Fruit fly (Drosophila melanogaster) whole organism, embryonic: Measurements from ENCODE around the gene CG3513.

ENCODE experiments used
- Abd-B ChIP-seq: fragments of 200-800 bp; sonication (Bioruptor generic); optimal IDR thresholded peaks from 2 replicates; lab custom pipeline; 2018; ENCODE audit warnings: missing biosample characterization, mild to moderate bottlenecking, missing genetic modification characterization, moderate library complexity
- B-H2 ChIP-seq: fragments of 200-800 bp; sonication (Bioruptor generic); optimal IDR thresholded peaks from 2 replicates; lab custom pipeline; 2018; ENCODE audit warnings: missing biosample characterization, mild to moderate bottlenecking, missing genetic modification characterization
- BEAF-32 ChIP-seq: fragments of 200-800 bp; sonication (Bioruptor generic); optimal IDR thresholded peaks from 3 replicates; lab custom pipeline; 2017; ENCODE audit warnings: missing biosample characterization, missing genetic modification characterization, mild to moderate bottlenecking, moderate library complexity, missing genetic modification reagents
- CG10654 ChIP-seq: fragments of 200-800 bp; sonication (Bioruptor generic); optimal IDR thresholded peaks from 2 replicates; lab custom pipeline; 2016; ENCODE audit warnings: missing biosample characterization, missing genetic modification characterization
- CG13287 ChIP-seq: fragments of 200-800 bp; sonication (Bioruptor generic); IDR thresholded peaks from 2 replicates; pipeline ENCODE4 v1.3.6; 2022; ENCODE audit warnings: missing biosample characterization, missing genetic modification characterization; ENCODE audit not compliant: partially characterized antibody
- CG13624 ChIP-seq: fragments of 200-800 bp; sonication (Bioruptor generic); optimal IDR thresholded peaks from 2 replicates; lab custom pipeline; 2016; ENCODE audit warnings: missing biosample characterization, missing genetic modification characterization
- CG14441 ChIP-seq: fragments of 200-800 bp; sonication (Bioruptor generic); IDR thresholded peaks from 2 replicates; pipeline ENCODE4 v1.3.6; 2022; ENCODE audit warnings: missing biosample characterization, missing genetic modification characterization
- CG14710 ChIP-seq: fragments of 200-800 bp; sonication (Bioruptor generic); optimal IDR thresholded peaks from 3 replicates; lab custom pipeline; 2019; ENCODE audit warnings: missing biosample characterization, mild to moderate bottlenecking, missing genetic modification characterization, moderate library complexity
- CG15011 ChIP-seq: fragments of 200-800 bp; sonication (Bioruptor generic); optimal IDR thresholded peaks from 3 replicates; lab custom pipeline; 2018; ENCODE audit warnings: missing biosample characterization, mild to moderate bottlenecking, missing genetic modification characterization
- CG17385 ChIP-seq: fragments of 200-800 bp; sonication (Bioruptor generic); optimal IDR thresholded peaks from 3 replicates; lab custom pipeline; 2018; ENCODE audit warnings: missing biosample characterization, mild to moderate bottlenecking, missing genetic modification characterization
- CG2116 ChIP-seq: fragments of 200-800 bp; sonication (Bioruptor generic); optimal IDR thresholded peaks from 3 replicates; lab custom pipeline; 2018; ENCODE audit warnings: missing biosample characterization, mild to moderate bottlenecking, missing genetic modification characterization
- CG2199 ChIP-seq: fragments of 200-800 bp; sonication (Bioruptor generic); IDR thresholded peaks from 3 replicates; pipeline ENCODE4 v1.3.6; 2022; ENCODE audit warnings: missing biosample characterization, missing genetic modification characterization
- CG32532 ChIP-seq: fragments of 200-800 bp; sonication (Bioruptor generic); IDR thresholded peaks from 2 replicates; pipeline ENCODE4 v1.3.6; 2022; ENCODE audit warnings: missing biosample characterization, missing genetic modification characterization
- CG4730 ChIP-seq: fragments of 200-800 bp; sonication (Bioruptor generic); IDR thresholded peaks from 2 replicates; pipeline ENCODE4 v1.3.6; 2022; ENCODE audit warnings: missing biosample characterization, missing genetic modification characterization
- CG6175 ChIP-seq: fragments of 200-800 bp; sonication (Bioruptor generic); IDR thresholded peaks from 3 replicates; pipeline ENCODE4 v1.3.6; 2022; ENCODE audit warnings: missing biosample characterization, missing genetic modification characterization
- CG7963 ChIP-seq: fragments of 200-800 bp; sonication (Bioruptor generic); IDR thresholded peaks from 3 replicates; pipeline ENCODE4 v1.3.6; 2022; ENCODE audit warnings: missing biosample characterization, missing genetic modification characterization; ENCODE audit not compliant: partially characterized antibody
- CG9817 ChIP-seq: fragments of 200-800 bp; sonication (Bioruptor generic); optimal IDR thresholded peaks from 2 replicates; lab custom pipeline; 2018; ENCODE audit warnings: missing biosample characterization, mild to moderate bottlenecking, missing genetic modification characterization, moderate library complexity
- Deaf1 ChIP-seq: fragments of 200-800 bp; optimal IDR thresholded peaks from 3 replicates; lab custom pipeline; 2019; ENCODE audit warnings: missing biosample characterization, mild to moderate bottlenecking, missing genetic modification characterization, moderate library complexity
- Dfd ChIP-seq, 2 experiments: fragments of >200 bp; optimal IDR thresholded peaks; 2 replicates each; lab custom pipeline; 2017; ENCODE audit warnings: missing biosample characterization in 2 of 2, missing genetic modification characterization in 2 of 2
- Dip2 ChIP-seq: fragments of 200-800 bp; sonication (Bioruptor generic); IDR thresholded peaks from 2 replicates; pipeline ENCODE4 v1.3.6; 2022; ENCODE audit warnings: missing biosample characterization, missing genetic modification characterization
- E2f2 ChIP-seq: fragments of 200-800 bp; sonication (Bioruptor generic); IDR thresholded peaks from 2 replicates; pipeline ENCODE4 v1.3.6; 2022; ENCODE audit warnings: missing biosample characterization, missing genetic modification characterization
- Ets97D ChIP-seq: fragments of 200-800 bp; sonication (Bioruptor generic); optimal IDR thresholded peaks from 3 replicates; lab custom pipeline; 2016; ENCODE audit warnings: missing biosample characterization, missing genetic modification characterization
- Hr51 ChIP-seq, 2 experiments: fragments of 200-800 bp; sonication (Bioruptor generic); optimal IDR thresholded peaks; 2 replicates in 1 of 2; 3 replicates in 1 of 2; lab custom pipeline; 2016 to 2018; ENCODE audit warnings: missing biosample characterization in 2 of 2, missing genetic modification characterization in 2 of 2, mild to moderate bottlenecking in 1 of 2, moderate library complexity in 1 of 2
- MBD-R2 ChIP-seq: fragments of 200-800 bp; sonication (Bioruptor generic); IDR thresholded peaks from 2 replicates; pipeline ENCODE4 v1.3.6; 2022; ENCODE audit warnings: missing biosample characterization, missing genetic modification characterization
- Max ChIP-seq: fragments of 200-800 bp; sonication (Bioruptor generic); optimal IDR thresholded peaks from 2 replicates; lab custom pipeline; 2016; ENCODE audit warnings: missing biosample characterization, mild to moderate bottlenecking, missing genetic modification characterization
- Meics ChIP-seq: fragments of 200-800 bp; sonication (Bioruptor generic); optimal IDR thresholded peaks from 2 replicates; lab custom pipeline; 2017; ENCODE audit warnings: missing biosample characterization, mild to moderate bottlenecking, missing genetic modification characterization
- NC2α ChIP-seq: fragments of 200-800 bp; sonication (Bioruptor generic); optimal IDR thresholded peaks from 2 replicates; lab custom pipeline; 2016; ENCODE audit warnings: missing biosample characterization, missing genetic modification characterization
- Nf-YC ChIP-seq: fragments of 200-800 bp; optimal IDR thresholded peaks from 3 replicates; lab custom pipeline; 2019; ENCODE audit warnings: missing biosample characterization, mild to moderate bottlenecking, missing genetic modification characterization, moderate library complexity
- NfI ChIP-seq: fragments of 200-800 bp; sonication (Bioruptor generic); optimal IDR thresholded peaks from 3 replicates; lab custom pipeline; 2018; ENCODE audit warnings: missing biosample characterization, mild to moderate bottlenecking, missing genetic modification characterization, moderate library complexity
- Rfx ChIP-seq: fragments of 200-800 bp; sonication (Bioruptor generic); IDR thresholded peaks from 2 replicates; pipeline ENCODE4 v1.3.6; 2022; ENCODE audit warnings: missing biosample characterization, missing genetic modification characterization
- Tbp ChIP-seq: fragments of >200 bp; optimal IDR thresholded peaks from 2 replicates; lab custom pipeline; 2018; ENCODE audit warnings: missing biosample characterization, missing genetic modification characterization
- amos ChIP-seq: fragments of 200-800 bp; sonication (Bioruptor generic); IDR thresholded peaks from 2 replicates; pipeline ENCODE4 v1.3.6; 2022; ENCODE audit warnings: missing biosample characterization, missing genetic modification characterization; ENCODE audit not compliant: partially characterized antibody
- bigmax ChIP-seq: fragments of 200-800 bp; sonication (Bioruptor generic); optimal IDR thresholded peaks from 2 replicates; lab custom pipeline; 2018; ENCODE audit warnings: missing biosample characterization, mild to moderate bottlenecking, missing genetic modification characterization
- br ChIP-seq: fragments of >200 bp; optimal IDR thresholded peaks from 2 replicates; lab custom pipeline; 2017
- dmrt99B ChIP-seq: fragments of 200-800 bp; sonication (Bioruptor generic); optimal IDR thresholded peaks from 2 replicates; lab custom pipeline; 2018; ENCODE audit warnings: missing biosample characterization, mild to moderate bottlenecking, missing genetic modification characterization, moderate library complexity
- exex ChIP-seq: fragments of 200-800 bp; sonication (Bioruptor generic); optimal IDR thresholded peaks from 4 replicates; lab custom pipeline; 2018; ENCODE audit warnings: missing biosample characterization, mild to moderate bottlenecking, missing genetic modification characterization, moderate library complexity
- fd96Cb ChIP-seq: fragments of 200-800 bp; sonication (Bioruptor generic); optimal IDR thresholded peaks from 2 replicates; lab custom pipeline; 2018; ENCODE audit warnings: missing biosample characterization, mild to moderate bottlenecking, missing genetic modification characterization, moderate library complexity
- gem ChIP-seq: fragments of 200-800 bp; sonication (Bioruptor generic); optimal IDR thresholded peaks from 2 replicates; lab custom pipeline; 2019; ENCODE audit warnings: missing biosample characterization, mild to moderate bottlenecking, missing genetic modification characterization, moderate library complexity
- gfzf ChIP-seq: fragments of 200-800 bp; sonication (Bioruptor generic); optimal IDR thresholded peaks from 2 replicates; lab custom pipeline; 2016; ENCODE audit warnings: missing biosample characterization, mild to moderate bottlenecking, missing genetic modification characterization, moderate library complexity
- gsb ChIP-seq: fragments of 200-800 bp; sonication (Bioruptor generic); IDR thresholded peaks from 2 replicates; pipeline ENCODE4 v1.3.6; 2022; ENCODE audit warnings: missing biosample characterization, missing genetic modification characterization
- jumu ChIP-seq: fragments of 200-800 bp; sonication (Bioruptor generic); optimal IDR thresholded peaks from 3 replicates; lab custom pipeline; 2016; ENCODE audit warnings: missing biosample characterization, missing genetic modification characterization
- kah ChIP-seq: fragments of 200-800 bp; sonication (Bioruptor generic); optimal IDR thresholded peaks from 2 replicates; lab custom pipeline; 2018; ENCODE audit warnings: missing biosample characterization, mild to moderate bottlenecking, missing genetic modification characterization
- kni ChIP-seq: fragments of 200-800 bp; sonication (Bioruptor generic); optimal IDR thresholded peaks from 3 replicates; lab custom pipeline; 2017; ENCODE audit warnings: mild to moderate bottlenecking, missing biosample characterization, missing genetic modification reagents, missing genetic modification characterization
- lilli ChIP-seq: fragments of 200-800 bp; sonication (Bioruptor generic); optimal IDR thresholded peaks from 3 replicates; lab custom pipeline; 2016; ENCODE audit warnings: missing biosample characterization, missing genetic modification characterization
- onecut ChIP-seq: fragments of 200-800 bp; sonication (Bioruptor generic); IDR thresholded peaks from 2 replicates; pipeline ENCODE4 v1.3.6; 2022; ENCODE audit warnings: missing biosample characterization, missing genetic modification characterization
- peb ChIP-seq: fragments of 200-800 bp; sonication (Bioruptor generic); IDR thresholded peaks from 2 replicates; pipeline ENCODE4 v1.3.6; 2022; ENCODE audit warnings: missing biosample characterization, missing genetic modification characterization
- phol ChIP-seq: fragments of 200-800 bp; sonication (Bioruptor generic); optimal IDR thresholded peaks from 3 replicates; lab custom pipeline; 2018; ENCODE audit warnings: missing biosample characterization, mild to moderate bottlenecking, missing genetic modification characterization, moderate library complexity
- pzg ChIP-seq: fragments of 200-800 bp; sonication (Bioruptor generic); optimal IDR thresholded peaks from 3 replicates; lab custom pipeline; 2018; ENCODE audit warnings: missing biosample characterization, mild to moderate bottlenecking, missing genetic modification characterization, moderate library complexity
- sd ChIP-seq: fragments of 200-800 bp; sonication (Bioruptor generic); optimal IDR thresholded peaks from 3 replicates; lab custom pipeline; 2018; ENCODE audit warnings: missing biosample characterization, mild to moderate bottlenecking, missing genetic modification characterization, moderate library complexity
- seq ChIP-seq: fragments of 200-800 bp; sonication (Bioruptor generic); IDR thresholded peaks from 2 replicates; pipeline ENCODE4 v1.3.6; 2022; ENCODE audit warnings: missing biosample characterization, missing genetic modification characterization
- slp2 ChIP-seq: fragments of 200-800 bp; sonication (Bioruptor generic); optimal IDR thresholded peaks from 2 replicates; lab custom pipeline; 2016; ENCODE audit warnings: missing biosample characterization, missing genetic modification characterization
- sqz ChIP-seq: fragments of 200-800 bp; sonication (Bioruptor generic); optimal IDR thresholded peaks from 3 replicates; lab custom pipeline; 2018; ENCODE audit warnings: missing biosample characterization, mild to moderate bottlenecking, missing genetic modification characterization

CG3513 gene

DNA sequence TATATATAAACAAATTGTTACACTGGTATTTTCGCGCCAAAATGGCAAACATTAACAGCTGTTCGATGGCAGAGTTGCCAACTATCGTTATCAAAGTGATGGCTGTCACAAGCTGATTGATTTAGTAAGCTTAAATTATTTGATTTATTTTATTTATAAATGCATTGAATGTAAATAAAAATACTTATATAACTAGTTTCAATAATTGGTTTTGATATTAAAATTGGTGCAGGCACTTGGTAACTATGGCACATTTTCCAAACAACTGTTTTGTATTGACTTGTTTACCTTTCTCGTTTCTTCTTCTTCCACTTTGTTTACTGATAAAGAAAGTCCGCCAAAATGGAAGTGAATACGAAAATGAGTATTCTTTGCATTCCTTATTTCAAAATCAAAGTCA, 18.7 kb upstream of the CG3513 start, which contains the start of gene cutlet (continued):
- TF ChIP-seq kah (GFP tag; lab: Kevin White, UChicago) (no peak), CG10654 (GFP tag; lab: Kevin White, UChicago) (no peak), Abd-B (peak; percentile 22), jumu (GFP tag; lab: Kevin White, UChicago) (no peak), fd96Cb (tag; lab: Kevin White, UChicago) (no peak), bigmax (GFP tag; lab: Kevin White, UChicago) (no peak), E2f2 (GFP tag; lab: Robert Waterston, UW) (peak; percentile 91), Max (no peak), dmrt99B (tag; lab: Kevin White, UChicago) (no peak), gem (tag; lab: Kevin White, UChicago) (no peak), br (no peak), onecut (GFP tag; lab: Robert Waterston, UW) (no peak), gfzf (peak; percentile 25), phol (tag; lab: Kevin White, UChicago) (peak; percentile 99), Meics (GFP tag; lab: Kevin White, UChicago) (peak; percentile 40), BEAF-32 (peak; percentile 48), CG15011 (GFP tag; lab: Kevin White, UChicago) (no peak), CG6175 (GFP tag; lab: Robert Waterston, UW) (no peak), peb (no peak), MBD-R2 (GFP tag; lab: Robert Waterston, UW) (peak; percentile 92), CG14441 (no peak), Ets97D (GFP tag; lab: Kevin White, UChicago) (peak; percentile 7), NC2α (no peak), CG13287 (GFP tag; lab: Robert Waterston, UW) (peak; percentile 52; the same call in 1 of the 2 replicates), CG4730 (GFP tag; lab: Robert Waterston, UW) (no peak), amos (GFP tag; lab: Robert Waterston, UW) (peak; percentile 22; the same call in 1 of the 2 replicates), lilli (GFP tag; lab: Kevin White, UChicago) (no peak), Hr51 (GFP tag; optimal IDR thresholded peaks at IDR 0.05; lab: Kevin White, UChicago) (no peak), CG7963 (GFP tag; lab: Robert Waterston, UW) (no peak), Tbp (GFP tag; lab: Kevin White, UChicago) (no peak), kni (GFP tag; lab: Kevin White, UChicago) (no peak), gsb (GFP tag; lab: Robert Waterston, UW) (no peak), Nf-YC (peak; percentile 16), CG2199 (no peak), pzg (GFP tag; lab: Kevin White, UChicago) (peak; percentile 63), NfI (no peak), CG2116 (GFP tag; lab: Kevin White, UChicago) (peak; percentile 3), Deaf1 (no peak), CG32532 (GFP tag; lab: Robert Waterston, UW) (no peak), CG9817 (no peak), seq (GFP tag; lab: Robert Waterston, UW) (no peak), slp2 (GFP tag; lab: Kevin White, UChicago) (no peak), CG17385 (peak; percentile 75), Dfd (GFP tag; optimal IDR thresholded peaks at IDR 0.05; lab: Kevin White, UChicago) (no peak), Rfx (GFP tag; lab: Robert Waterston, UW) (no peak), sd (tag; lab: Kevin White, UChicago) (peak; percentile 74), Dip2 (GFP tag; lab: Robert Waterston, UW) (no peak), exex (tag; lab: Kevin White, UChicago) (no peak), sqz (GFP tag; lab: Kevin White, UChicago) (no peak), CG13624 (GFP tag; lab: Kevin White, UChicago) (no peak), B-H2 (GFP tag; lab: Kevin White, UChicago) (no peak), CG14710 (tag; lab: Kevin White, UChicago) (peak; percentile 31)
